Worm (Caenorhabditis elegans) whole organism, young adult: ENCODE results near the gene C44B12.9.

Source experiments
- B0035.1 ChIP-seq: sonication (generic microtip); optimal IDR thresholded peaks from 2 replicates; lab custom pipeline; 2016; ENCODE audit warnings: missing genetic modification characterization, mild to moderate bottlenecking, missing compliant biosample characterization, missing genotype, missing genetic modification reagents
- B0336.3 ChIP-seq: fragments of 200-800 bp; sonication (Bioruptor generic); IDR thresholded peaks from 2 replicates; pipeline ENCODE4 v1.3.6; 2022; ENCODE audit warnings: missing genetic modification characterization, missing compliant biosample characterization
- C06A6.2 ChIP-seq: fragments of 200-800 bp; sonication (Bioruptor generic); conservative IDR thresholded peaks from 2 replicates; pipeline ENCODE4 v1.3.6; 2022; ENCODE audit warnings: missing genetic modification characterization, missing compliant biosample characterization
- F10E7.11 ChIP-seq: sonication (generic microtip); optimal IDR thresholded peaks from 2 replicates; lab custom pipeline; 2017; ENCODE audit warnings: mild to moderate bottlenecking, missing genetic modification characterization, moderate library complexity, missing compliant biosample characterization
- F23B12.7 ChIP-seq: sonication (generic microtip); optimal IDR thresholded peaks from 2 replicates; lab custom pipeline; 2017; ENCODE audit warnings: missing genetic modification characterization, mild to moderate bottlenecking, missing compliant biosample characterization, antibody characterized with exemption, moderate library complexity; ENCODE audit not compliant: insufficient read depth
- F52B5.7 ChIP-seq: sonication (generic microtip); optimal IDR thresholded peaks from 2 replicates; lab custom pipeline; 2016; ENCODE audit warnings: mild to moderate bottlenecking, missing genetic modification characterization, missing compliant biosample characterization
- F57A8.1 ChIP-seq: fragments of 200-800 bp; sonication (Bioruptor generic); optimal IDR thresholded peaks from 2 replicates; lab custom pipeline; 2018; ENCODE audit warnings: mild to moderate bottlenecking, missing genetic modification characterization, moderate library complexity, missing compliant biosample characterization
- T26A5.8 ChIP-seq: sonication (generic microtip); optimal IDR thresholded peaks from 2 replicates; lab custom pipeline; 2016; ENCODE audit warnings: missing genetic modification characterization, missing compliant biosample characterization
- Y56A3A.18 ChIP-seq: fragments of 200-800 bp; sonication (Bioruptor generic); IDR thresholded peaks from 2 replicates; pipeline ENCODE4 v1.3.6; 2022; ENCODE audit warnings: missing genetic modification reagents, missing genetic modification characterization, missing compliant biosample characterization
- ZK185.1 ChIP-seq: sonication (generic microtip); optimal IDR thresholded peaks from 2 replicates; lab custom pipeline; 2016; ENCODE audit warnings: mild to moderate bottlenecking, missing genetic modification characterization, missing compliant biosample characterization; ENCODE audit not compliant: poor library complexity, severe bottlenecking
- ama-1 ChIP-seq, 3 experiments: fragments of 150-350 bp in 1 of 3; sonication (generic microtip) in 2 of 3; optimal IDR thresholded peaks; 2 replicates each; lab custom pipeline; 2014 to 2018; ENCODE audit warnings: missing biosample characterization in 2 of 3, missing genetic modification characterization in 2 of 3, missing genetic modification reagents in 2 of 3
- aptf-2 ChIP-seq: fragments of 200-800 bp; sonication (Bioruptor generic); conservative IDR thresholded peaks from 2 replicates; pipeline ENCODE4 v1.3.6; 2022; ENCODE audit warnings: missing genetic modification reagents, missing genetic modification characterization, missing compliant biosample characterization
- ceh-58 ChIP-seq: fragments of 200-800 bp; sonication (Bioruptor generic); IDR thresholded peaks from 2 replicates; pipeline ENCODE4 v1.3.6; 2022; ENCODE audit warnings: missing genetic modification characterization, missing compliant biosample characterization
- dox-1 ChIP-seq: fragments of 200-800 bp; sonication (Bioruptor generic); IDR thresholded peaks from 2 replicates; pipeline ENCODE4 v1.3.6; 2022; ENCODE audit warnings: missing genetic modification reagents, missing genetic modification characterization, missing compliant biosample characterization
- egrh-3 ChIP-seq: fragments of 200-800 bp; sonication (Bioruptor generic); IDR thresholded peaks from 2 replicates; pipeline ENCODE4 v1.3.6; 2022; ENCODE audit warnings: missing genetic modification reagents, missing genetic modification characterization, missing compliant biosample characterization
- ets-4 ChIP-seq: fragments of 200-800 bp; sonication (Bioruptor generic); optimal IDR thresholded peaks from 2 replicates; lab custom pipeline; 2018; ENCODE audit warnings: mild to moderate bottlenecking, missing genetic modification characterization, missing compliant biosample characterization
- fkh-3 ChIP-seq: sonication (generic microtip); optimal IDR thresholded peaks from 2 replicates; lab custom pipeline; 2016; ENCODE audit warnings: mild to moderate bottlenecking, missing genetic modification characterization, missing compliant biosample characterization
- hmg-1.2 ChIP-seq: fragments of 200-800 bp; sonication (Bioruptor generic); IDR thresholded peaks from 2 replicates; pipeline ENCODE4 v1.3.6; 2022; ENCODE audit warnings: missing genetic modification reagents, missing genetic modification characterization, missing compliant biosample characterization
- hmg-20 ChIP-seq: fragments of 200-800 bp; sonication (Bioruptor generic); IDR thresholded peaks from 2 replicates; pipeline ENCODE4 v1.3.6; 2022; ENCODE audit warnings: missing genetic modification reagents, missing genetic modification characterization, missing compliant biosample characterization
- hsf-1 ChIP-seq: fragments of 200-800 bp; sonication (Bioruptor generic); IDR thresholded peaks from 2 replicates; pipeline ENCODE4 v1.3.6; 2022; ENCODE audit warnings: missing genetic modification reagents, missing genetic modification characterization, missing compliant biosample characterization
- let-526 ChIP-seq: fragments of 200-800 bp; sonication (Bioruptor generic); IDR thresholded peaks from 2 replicates; pipeline ENCODE4 v1.3.6; 2022; ENCODE audit warnings: missing genetic modification reagents, missing genetic modification characterization, missing compliant biosample characterization
- lin-26 ChIP-seq: fragments of 200-800 bp; sonication (Bioruptor generic); IDR thresholded peaks from 2 replicates; pipeline ENCODE4 v1.3.6; 2022; ENCODE audit warnings: missing genetic modification reagents, missing genetic modification characterization, missing compliant biosample characterization
- lin-54 ChIP-seq: fragments of 200-800 bp; sonication (Bioruptor generic); optimal IDR thresholded peaks from 2 replicates; lab custom pipeline; 2018; ENCODE audit warnings: mild to moderate bottlenecking, missing genetic modification characterization, missing compliant biosample characterization
- lsy-27 ChIP-seq: sonication (generic microtip); optimal IDR thresholded peaks from 2 replicates; lab custom pipeline; 2017; ENCODE audit warnings: missing genetic modification characterization, mild to moderate bottlenecking, missing compliant biosample characterization, antibody characterized with exemption, missing genotype, borderline replicate concordance; ENCODE audit not compliant: insufficient read depth
- mxl-1 ChIP-seq: sonication (generic microtip); optimal IDR thresholded peaks from 2 replicates; lab custom pipeline; 2016; ENCODE audit warnings: missing genetic modification characterization, missing compliant biosample characterization
- nfya-2 ChIP-seq: fragments of 200-800 bp; sonication (Bioruptor generic); IDR thresholded peaks from 2 replicates; pipeline ENCODE4 v1.3.6; 2022; ENCODE audit warnings: missing genetic modification reagents, missing genetic modification characterization, missing compliant biosample characterization
- nfyb-1 ChIP-seq: fragments of 200-800 bp; sonication (Bioruptor generic); IDR thresholded peaks from 2 replicates; pipeline ENCODE4 v1.3.6; 2022; ENCODE audit warnings: missing genetic modification reagents, missing genetic modification characterization, missing compliant biosample characterization
- rcor-1 ChIP-seq: fragments of 200-800 bp; sonication (Bioruptor generic); IDR thresholded peaks from 2 replicates; pipeline ENCODE4 v1.3.6; 2022; ENCODE audit warnings: missing genetic modification reagents, missing genetic modification characterization, missing compliant biosample characterization
- repo-1 ChIP-seq: sonication (generic microtip); optimal IDR thresholded peaks from 2 replicates; lab custom pipeline; 2017; ENCODE audit warnings: mild to moderate bottlenecking, missing genetic modification characterization, missing compliant biosample characterization
- sea-2 ChIP-seq: fragments of 200-800 bp; sonication (Bioruptor generic); IDR thresholded peaks from 2 replicates; pipeline ENCODE4 v1.3.6; 2022; ENCODE audit warnings: missing genetic modification characterization, missing compliant biosample characterization
- snpc-1.1 ChIP-seq: sonication (generic microtip); optimal IDR thresholded peaks from 2 replicates; lab custom pipeline; 2017; ENCODE audit warnings: missing genetic modification characterization, mild to moderate bottlenecking, missing compliant biosample characterization, antibody characterized with exemption, moderate library complexity, missing genotype, missing genetic modification reagents; ENCODE audit not compliant: insufficient read depth
- somi-1 ChIP-seq: fragments of 200-800 bp; sonication (Bioruptor generic); optimal IDR thresholded peaks from 2 replicates; lab custom pipeline; 2018; ENCODE audit warnings: mild to moderate bottlenecking, missing genetic modification characterization, missing compliant biosample characterization
- tbp1 ChIP-seq: fragments of 200-800 bp; sonication (Bioruptor generic); optimal IDR thresholded peaks from 2 replicates; lab custom pipeline; 2018; ENCODE audit warnings: mild to moderate bottlenecking, missing genetic modification characterization, missing compliant biosample characterization
- tbx-9 ChIP-seq: sonication (generic microtip); optimal IDR thresholded peaks from 2 replicates; lab custom pipeline; 2016; ENCODE audit warnings: borderline replicate concordance, missing genetic modification characterization, inconsistent platforms, missing compliant biosample characterization
- zfh-2 ChIP-seq: fragments of 200-800 bp; sonication (Bioruptor generic); conservative IDR thresholded peaks from 2 replicates; pipeline ENCODE4 v1.3.6; 2022; ENCODE audit warnings: missing genetic modification reagents, missing genetic modification characterization, missing compliant biosample characterization
- ztf-25 ChIP-seq: fragments of 200-800 bp; sonication (Bioruptor generic); IDR thresholded peaks from 2 replicates; pipeline ENCODE4 v1.3.6; 2022; ENCODE audit warnings: missing genetic modification reagents, missing genetic modification characterization, missing compliant biosample characterization

C44B12.9 gene

DNA sequence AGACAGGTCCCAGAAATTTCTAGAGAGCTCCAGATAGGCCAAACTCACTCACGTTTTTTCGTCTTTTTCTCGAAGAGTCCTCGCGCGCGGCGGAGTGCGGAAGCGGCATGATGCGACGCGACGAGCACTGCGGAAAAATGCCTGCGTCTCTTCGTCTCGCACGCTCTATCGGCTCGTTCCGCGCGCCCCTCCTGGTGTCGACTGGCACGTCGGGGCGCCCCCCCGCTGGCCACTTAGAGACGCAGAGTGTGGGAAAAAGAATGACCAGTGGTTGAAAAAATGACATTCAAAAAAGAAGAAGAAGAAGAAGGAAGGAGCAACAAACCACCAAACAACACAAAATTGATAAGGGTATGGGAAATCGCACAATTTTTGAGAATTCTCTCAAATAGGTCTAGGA, 37.0 kb downstream of the C44B12.9 start, which contains the start of gene znf-782 (continued):
- no peak for TF ChIP-seq snpc-1.1
- no peak for TF ChIP-seq lin-54 (GFP tag; lab: Kevin White, UChicago)
- TF ChIP-seq rcor-1 (GFP tag; lab: Robert Waterston, UW) = no peak
- no peak for TF ChIP-seq lin-26 (GFP tag; lab: Robert Waterston, UW)
- no peak for TF ChIP-seq ztf-25 (GFP tag; lab: Robert Waterston, UW)
- TF ChIP-seq ets-4 = no peak
- no peak for TF ChIP-seq ama-1 (optimal IDR thresholded peaks at IDR 0.05; lab: Kevin White, UChicago)
- no peak for TF ChIP-seq ama-1 (GFP tag; optimal IDR thresholded peaks at IDR 0.05; lab: Kevin White, UChicago)
- TF ChIP-seq F52B5.7 (tag; lab: Kevin White, UChicago) = no peak
- no peak for TF ChIP-seq nfya-2 (GFP tag; lab: Robert Waterston, UW)
- TF ChIP-seq tbx-9 = no peak
- TF ChIP-seq tbp1 (GFP tag; lab: Kevin White, UChicago) = no peak
- TF ChIP-seq sea-2 (GFP tag; lab: Robert Waterston, UW) = no peak
- peak; percentile 49; the same call in 1 of the 2 replicates for TF ChIP-seq dox-1
- TF ChIP-seq F10E7.11 = no peak
- no peak for TF ChIP-seq hmg-20
- no peak for TF ChIP-seq aptf-2 (GFP tag; lab: Robert Waterston, UW)
- 0 out of 2 replicates have a peak, but pooled peaks have one; percentile 41 for TF ChIP-seq nfyb-1 (GFP tag; lab: Robert Waterston, UW)
- TF ChIP-seq hmg-1.2 = peak; percentile 81
- no peak for TF ChIP-seq B0035.1 (tag; lab: Kevin White, UChicago)
- TF ChIP-seq fkh-3 = no peak
- no peak for TF ChIP-seq F23B12.7 (tag; lab: Kevin White, UChicago)
- TF ChIP-seq lsy-27 (tag; lab: Kevin White, UChicago) = no peak
- TF ChIP-seq ceh-58 (GFP tag; lab: Robert Waterston, UW) = no peak
- TF ChIP-seq Y56A3A.18 (GFP tag; lab: Robert Waterston, UW) = no peak
- TF ChIP-seq C06A6.2 (GFP tag; lab: Robert Waterston, UW) = no peak
- no peak for TF ChIP-seq F57A8.1 (GFP tag; lab: Kevin White, UChicago)
- TF ChIP-seq repo-1 (tag; lab: Kevin White, UChicago) = no peak
- TF ChIP-seq hsf-1 (GFP tag; lab: Robert Waterston, UW) = no peak
- TF ChIP-seq ZK185.1 (tag; lab: Kevin White, UChicago) = no peak
- TF ChIP-seq B0336.3 = no peak

DNA sequence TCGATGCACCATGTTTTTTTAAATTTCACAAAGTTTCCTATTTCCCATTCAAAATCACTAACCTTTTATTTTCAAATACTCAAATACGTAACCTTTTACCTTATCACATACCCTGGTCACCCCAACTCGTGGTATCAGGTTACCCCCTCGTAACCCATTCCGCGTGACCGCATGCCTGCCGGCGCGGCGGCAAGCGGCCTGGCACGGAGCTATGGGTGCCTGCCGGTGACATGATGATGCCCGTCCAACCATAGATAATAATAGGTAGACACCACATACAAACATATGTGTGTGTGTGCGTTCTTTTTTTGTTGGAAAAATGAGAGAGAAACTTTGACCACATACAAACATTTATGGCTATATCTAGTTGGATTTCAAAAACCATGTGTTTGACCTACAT, 38.8 kb downstream of the C44B12.9 start:
- TF ChIP-seq T26A5.8 (tag; lab: Kevin White, UChicago) (no peak), let-526 (GFP tag; lab: Robert Waterston, UW) (no peak), mxl-1 (tag; lab: Kevin White, UChicago) (no peak), somi-1 (no peak), zfh-2 (GFP tag; lab: Robert Waterston, UW) (peak; percentile 71)

DNA sequence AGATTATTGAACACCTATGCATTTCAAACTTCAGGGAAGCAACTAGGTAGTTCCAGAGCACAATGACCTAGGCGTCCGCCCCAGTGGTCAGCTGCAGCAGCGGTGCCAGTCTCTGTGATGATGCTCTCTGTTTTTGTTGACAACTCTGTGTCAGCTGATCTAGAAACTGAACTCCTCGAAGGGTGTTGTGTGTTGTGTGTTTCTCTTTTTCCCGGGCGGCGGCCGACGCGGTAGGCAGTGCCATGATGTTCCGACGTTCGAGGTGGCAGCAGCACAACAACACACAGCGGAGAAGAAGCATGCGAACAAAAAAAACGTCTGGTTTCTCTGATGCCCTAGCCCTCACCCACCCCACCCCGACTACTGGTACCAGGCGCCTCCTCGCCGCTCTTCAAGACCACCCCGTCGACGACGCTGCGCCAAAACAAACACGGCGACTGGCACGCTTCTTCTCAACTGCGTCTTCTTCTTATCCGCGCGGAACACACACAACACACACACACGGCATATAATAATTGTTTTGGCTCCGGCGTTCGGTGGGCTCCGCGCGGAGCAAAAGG, 40.0 kb downstream of the C44B12.9 start:
- TF ChIP-seq somi-1 (no peak), zfh-2 (GFP tag; lab: Robert Waterston, UW) (peak; percentile 89), egrh-3 (GFP tag; lab: Robert Waterston, UW) (0 out of 2 replicates have a peak, but pooled peaks have one; percentile 54)
